Fruit fly (Drosophila melanogaster): Measurements from ENCODE around the gene CG12991.

DNA sequence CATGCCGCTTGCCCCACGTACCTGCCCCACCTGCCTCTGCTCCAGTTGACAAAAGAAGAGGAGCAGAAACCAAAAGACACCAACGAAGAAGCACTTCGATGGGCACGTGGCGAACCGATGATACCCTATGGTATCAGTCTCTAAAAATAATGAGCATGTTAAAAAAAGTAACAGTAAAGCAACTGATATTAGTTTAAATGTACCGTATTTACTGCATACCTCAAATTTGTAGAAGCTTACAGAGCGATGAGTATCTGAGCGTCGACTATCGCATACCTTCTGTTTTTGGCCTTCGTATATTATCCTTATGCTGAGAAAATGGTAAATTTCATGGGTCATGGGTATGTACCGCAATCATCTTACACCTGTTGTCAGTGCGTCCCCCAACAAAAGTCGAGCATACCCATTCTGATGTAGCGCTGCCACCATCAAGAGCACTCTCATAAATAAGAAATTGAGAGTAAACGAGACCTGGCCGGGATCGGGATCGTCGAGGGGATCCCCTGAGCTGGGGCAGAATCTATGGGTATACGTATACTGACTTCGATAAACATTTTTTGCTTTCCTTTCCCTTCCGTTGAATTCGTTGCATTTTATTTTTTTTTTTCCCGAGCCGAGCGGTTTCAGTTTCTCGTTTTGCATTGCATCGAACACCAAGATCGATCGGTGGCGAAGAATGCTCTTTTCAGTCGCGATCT, 8.6 kb upstream of the CG12991 start:
- TF ChIP-seq insv (optimal IDR thresholded peaks at IDR 0.05) (no peak), h (optimal IDR thresholded peaks at IDR 0.05) (no peak), psq (optimal IDR thresholded peaks at IDR 0.05) (no peak), Sin3A (optimal IDR thresholded peaks at IDR 0.05) (no peak), ttk (optimal IDR thresholded peaks at IDR 0.05) (no peak), Myc (optimal IDR thresholded peaks at IDR 0.05) (no peak)
